Worm (Caenorhabditis elegans): ENCODE results near the gene F57G9.3.

DNA sequence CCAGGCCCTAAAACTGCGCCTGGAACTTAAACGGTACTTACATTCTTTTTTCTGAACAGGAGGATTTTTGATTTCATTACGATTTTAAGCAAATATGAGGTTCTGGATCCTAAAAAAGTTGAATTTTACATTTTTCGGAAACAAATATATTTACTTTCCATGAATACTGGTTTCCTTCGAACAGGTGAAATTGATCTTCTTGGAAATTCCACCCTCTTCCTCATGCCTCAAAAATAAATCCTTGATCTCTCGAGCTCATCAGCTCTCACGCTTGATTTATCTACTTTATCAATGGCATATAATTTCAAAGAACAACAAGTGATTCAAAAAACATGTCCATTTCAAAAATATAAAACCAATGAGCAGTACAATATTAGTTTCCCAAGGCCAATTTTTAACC, 22.5 kb downstream of the F57G9.3 start:
- TF ChIP-seq hmg-1.1 (GFP tag; IDR thresholded peaks at IDR 0.05) (no peak), mxl-3 (GFP tag; optimal IDR thresholded peaks at IDR 0.05) (no peak), nhr-237 (tag; optimal IDR thresholded peaks at IDR 0.05) (no peak), R02D3.7 (tag; optimal IDR thresholded peaks at IDR 0.05) (no peak), php-3 (GFP tag; IDR thresholded peaks at IDR 0.05) (no peak), unc-130 (GFP tag; optimal IDR thresholded peaks at IDR 0.05) (no peak)
